Worm (Caenorhabditis elegans) whole organism, L2 larva: Measurements from ENCODE around the gene mboa-4.

Source experiments
- blmp-1 ChIP-seq: sonication (generic microtip); optimal IDR thresholded peaks from 2 replicates; lab custom pipeline; 2017; ENCODE audit warnings: missing genetic modification characterization, mild to moderate bottlenecking, missing compliant biosample characterization, antibody characterized with exemption, moderate library complexity; ENCODE audit not compliant: insufficient read depth
- unc-62 ChIP-seq: fragments of 150-350 bp; optimal IDR thresholded peaks from 2 replicates; lab custom pipeline; 2014; ENCODE audit warnings: missing biosample characterization, missing genetic modification reagents, missing genetic modification characterization

DNA sequence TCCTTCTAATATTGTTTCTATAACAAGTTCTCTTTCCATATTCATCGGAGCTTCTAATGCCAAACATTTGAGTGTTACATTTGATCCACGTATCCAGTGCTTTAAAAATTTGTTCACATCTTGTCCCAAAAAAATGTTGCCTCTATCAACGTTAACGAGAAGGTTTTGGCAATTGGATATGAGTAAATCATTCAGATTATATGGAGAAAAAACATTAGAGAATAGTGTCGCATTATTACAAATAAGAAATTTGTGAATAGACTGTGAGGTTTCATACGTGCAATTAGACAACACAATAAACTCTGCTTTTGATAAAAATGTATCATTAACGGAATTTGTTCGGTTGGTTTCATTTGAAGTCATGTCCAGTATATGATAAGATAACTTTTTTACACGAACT is at the start of gene mboa-4:
- TF ChIP-seq unc-62 (GFP tag; lab: Kevin White, UChicago): no peak
- TF ChIP-seq blmp-1 (tag; lab: Kevin White, UChicago): no peak
